Worm (Caenorhabditis elegans) whole organism, L4 larva: Measurements from ENCODE around the gene T04A6.2.
A peak's percentile ranks its signal among the peaks of the same experiment; 100 is the strongest.
"Not testable (repeated sequence)": the region's sequence is repeated elsewhere in the genome, so short reads cannot be mapped to it uniquely, and the experiment has no call there.

Source experiments
- R02D3.7 ChIP-seq: fragments of 150-350 bp; sonication (generic microtip); optimal IDR thresholded peaks from 3 replicates; lab custom pipeline; 2014; ENCODE audit warnings: missing biosample characterization, missing genetic modification characterization
- T20F7.1 ChIP-seq: fragments of 200-800 bp; sonication (Bioruptor generic); optimal IDR thresholded peaks from 2 replicates; lab custom pipeline; 2018; ENCODE audit warnings: mild to moderate bottlenecking, missing genetic modification characterization, missing compliant biosample characterization
- Y105C5A.15 ChIP-seq: fragments of 200-800 bp; sonication (Bioruptor generic); IDR thresholded peaks from 2 replicates; pipeline ENCODE4 v1.3.6; 2022; ENCODE audit warnings: missing genetic modification characterization, missing compliant biosample characterization
- Y48G9A.11 ChIP-seq: fragments of 200-800 bp; sonication (Bioruptor generic); IDR thresholded peaks from 2 replicates; pipeline ENCODE4 v1.3.6; 2022; ENCODE audit warnings: missing genetic modification reagents, missing genetic modification characterization, missing compliant biosample characterization
- ZK337.2 ChIP-seq: fragments of 200-800 bp; sonication (Bioruptor generic); IDR thresholded peaks from 2 replicates; pipeline ENCODE4 v1.3.6; 2022; ENCODE audit warnings: missing genetic modification reagents, missing genetic modification characterization, missing compliant biosample characterization
- ZK546.5 ChIP-seq, 2 experiments: sonication (generic microtip); optimal IDR thresholded peaks; 2 replicates each; lab custom pipeline; 2017; ENCODE audit warnings: missing biosample characterization in 2 of 2, missing genetic modification characterization in 2 of 2
- aha-1 ChIP-seq: fragments of 150-350 bp; peaks from one replicate; lab custom pipeline; 2014; ENCODE audit warnings: missing biosample characterization, missing genetic modification characterization
- arid-1 ChIP-seq: fragments of 200-800 bp; sonication (Bioruptor generic); conservative IDR thresholded peaks from 2 replicates; pipeline ENCODE4 v1.3.6; 2022; ENCODE audit warnings: missing genetic modification reagents, missing genetic modification characterization, missing compliant biosample characterization
- ceh-82 ChIP-seq: sonication (generic microtip); optimal IDR thresholded peaks from 2 replicates; lab custom pipeline; 2017; ENCODE audit warnings: missing biosample characterization, missing genetic modification characterization
- ces-1 ChIP-seq: fragments of 150-350 bp; sonication (generic microtip); optimal IDR thresholded peaks from 4 replicates; lab custom pipeline; 2014; ENCODE audit warnings: missing biosample characterization, missing genetic modification reagents, missing genetic modification characterization
- daf-16 ChIP-seq, 3 experiments: sonication (generic microtip); optimal IDR thresholded peaks; 2 replicates each; lab custom pipeline; 2016 to 2017; ENCODE audit warnings: missing genetic modification characterization in 3 of 3, missing genetic modification reagents in 3 of 3, mild to moderate bottlenecking in 2 of 3, missing compliant biosample characterization in 2 of 3, missing biosample characterization in 1 of 3, moderate library complexity in 1 of 3
- dmd-8 ChIP-seq: fragments of 200-800 bp; sonication (Bioruptor generic); IDR thresholded peaks from 2 replicates; pipeline ENCODE4 v1.3.6; 2022; ENCODE audit warnings: missing genetic modification characterization, missing compliant biosample characterization
- fkh-10 ChIP-seq: fragments of 150-350 bp; optimal IDR thresholded peaks from 2 replicates; lab custom pipeline; 2014; ENCODE audit warnings: missing biosample characterization, missing genetic modification reagents, missing genetic modification characterization
- fos-1 ChIP-seq: fragments of 150-350 bp; optimal IDR thresholded peaks from 2 replicates; lab custom pipeline; 2014; ENCODE audit warnings: missing biosample characterization, missing genetic modification characterization
- hlh-11 ChIP-seq: fragments of 200-800 bp; sonication (Bioruptor generic); optimal IDR thresholded peaks from 2 replicates; lab custom pipeline; 2018; ENCODE audit warnings: mild to moderate bottlenecking, missing genetic modification characterization, missing compliant biosample characterization
- hlh-30 ChIP-seq: sonication (generic microtip); optimal IDR thresholded peaks from 2 replicates; lab custom pipeline; 2017; ENCODE audit warnings: antibody characterized with exemption, mild to moderate bottlenecking, missing genetic modification characterization, missing compliant biosample characterization; ENCODE audit not compliant: insufficient read depth
- lin-13 ChIP-seq: fragments of 150-350 bp; optimal IDR thresholded peaks from 2 replicates; lab custom pipeline; 2014; ENCODE audit warnings: missing biosample characterization, missing genetic modification reagents, missing genetic modification characterization
- lin-38 ChIP-seq: fragments of 200-800 bp; sonication (Bioruptor generic); IDR thresholded peaks from 2 replicates; pipeline ENCODE4 v1.3.6; 2022; ENCODE audit warnings: missing genetic modification reagents, missing genetic modification characterization, missing compliant biosample characterization
- lin-39 ChIP-seq: fragments of 150-350 bp; optimal IDR thresholded peaks from 2 replicates; lab custom pipeline; 2014; ENCODE audit warnings: missing biosample characterization, missing genetic modification reagents, missing genetic modification characterization
- lsy-2 ChIP-seq, 2 experiments: fragments of 150-350 bp in 1 of 2; sonication (generic microtip) in 1 of 2; optimal IDR thresholded peaks; 2 replicates each; lab custom pipeline; 2014 to 2017; ENCODE audit warnings: missing biosample characterization in 2 of 2, missing genetic modification characterization in 2 of 2
- madf-5 ChIP-seq, 2 experiments: fragments of 200-800 bp; sonication (Bioruptor generic); IDR thresholded peaks; 2 replicates each; pipeline ENCODE4 v1.3.6; 2022; ENCODE audit warnings: missing compliant biosample characterization in 2 of 2, missing genetic modification characterization in 2 of 2
- nhr-11 ChIP-seq: fragments of 150-350 bp; optimal IDR thresholded peaks from 2 replicates; lab custom pipeline; 2014; ENCODE audit warnings: missing biosample characterization, missing genetic modification characterization
- nhr-28 ChIP-seq: fragments of 150-350 bp; optimal IDR thresholded peaks from 2 replicates; lab custom pipeline; 2014; ENCODE audit warnings: missing biosample characterization, missing genetic modification characterization
- nhr-6 ChIP-seq: fragments of 150-350 bp; optimal IDR thresholded peaks from 2 replicates; lab custom pipeline; 2014; ENCODE audit warnings: missing biosample characterization, missing genetic modification characterization
- rbr-2 ChIP-seq: sonication (generic microtip); optimal IDR thresholded peaks from 2 replicates; lab custom pipeline; 2016; ENCODE audit warnings: missing genotype, missing genetic modification characterization, missing compliant biosample characterization
- skn-1 ChIP-seq: fragments of 150-350 bp; optimal IDR thresholded peaks from 2 replicates; lab custom pipeline; 2014; ENCODE audit warnings: missing biosample characterization, missing genetic modification characterization
- snpc-1.2 ChIP-seq: fragments of 200-800 bp; sonication (Bioruptor generic); IDR thresholded peaks from 2 replicates; pipeline ENCODE4 v1.3.6; 2022; ENCODE audit warnings: missing genetic modification reagents, missing genetic modification characterization, missing compliant biosample characterization
- tag-97 ChIP-seq: fragments of 200-800 bp; sonication (Bioruptor generic); IDR thresholded peaks from 2 replicates; pipeline ENCODE4 v1.3.6; 2022; ENCODE audit warnings: missing genetic modification characterization, missing compliant biosample characterization
- tra-1 ChIP-seq: fragments of 200-800 bp; sonication (Bioruptor generic); IDR thresholded peaks from 2 replicates; pipeline ENCODE4 v1.3.6; 2022; ENCODE audit warnings: missing genetic modification reagents, missing genetic modification characterization, missing compliant biosample characterization
- unc-62 ChIP-seq, 3 experiments: fragments of 150-350 bp in 1 of 3; sonication (generic microtip); optimal IDR thresholded peaks in 2 of 3; peaks in 1 of 3; 1 replicate in 1 of 3; 2 replicates in 2 of 3; lab custom pipeline; 2014 to 2017; ENCODE audit warnings: missing biosample characterization in 3 of 3, missing genetic modification characterization in 3 of 3, missing genetic modification reagents in 3 of 3, missing genotype in 1 of 3

T04A6.2 gene

ce11 chrIII:7594482-7594881 is 20.1 kb upstream of the T04A6.2 start, which contains the start of gene Y80D4G.2:
Y80D4G.2 (minus strand) TSS chrIII:7594582.
- TF ChIP-seq lsy-2 (tag; optimal IDR thresholded peaks at IDR 0.05; lab: Kevin White, UChicago); nhr-11 (tag; lab: Kevin White, UChicago); T20F7.1 (GFP tag; lab: Kevin White, UChicago): not testable (repeated sequence)
- TF ChIP-seq, all 104 proteins: peak for 0; not testable (repeated sequence) for 104

ce11 chrIII:7601084-7601483 is 13.5 kb upstream of the T04A6.2 start:
- TF ChIP-seq Y48G9A.11 (GFP tag; lab: Robert Waterston, UW): peak; percentile 98

ce11 chrIII:7608223-7608622 is 6.4 kb upstream of the T04A6.2 start, which contains the start of gene T04A6.3:
T04A6.3 (minus strand) TSS chrIII:7608323.
- TF ChIP-seq dmd-8 (GFP tag; lab: Robert Waterston, UW): no peak
- no peak for TF ChIP-seq ZK337.2 (GFP tag; lab: Robert Waterston, UW)
- no peak for TF ChIP-seq madf-5 (GFP tag; IDR thresholded peaks at IDR 0.05; lab: Robert Waterston, UW)
- no peak for TF ChIP-seq skn-1
- TF ChIP-seq ceh-82: no peak
- TF ChIP-seq unc-62 (GFP tag; optimal IDR thresholded peaks at IDR 0.05 in 1 of 2; lab: Kevin White, UChicago): no peak
- no peak for TF ChIP-seq unc-62 (tag; optimal IDR thresholded peaks at IDR 0.05; lab: Kevin White, UChicago)
- no peak for TF ChIP-seq ces-1 (GFP tag; lab: Kevin White, UChicago)

- TF ChIP-seq nhr-28 (tag; lab: Kevin White, UChicago) (no peak), ceh-82 (no peak), lin-13 (GFP tag; lab: Kevin White, UChicago) (no peak), R02D3.7 (tag; lab: Kevin White, UChicago) (no peak), fos-1 (tag; lab: Kevin White, UChicago) (no peak), unc-62 (GFP tag; optimal IDR thresholded peaks at IDR 0.05 in 1 of 2; lab: Kevin White, UChicago) (peak in 1 of 2 experiments; percentile 21), unc-62 (tag; optimal IDR thresholded peaks at IDR 0.05; lab: Kevin White, UChicago) (no peak)
Measured at ce11 chrIII:7609168-7609567, 5.5 kb upstream of the T04A6.2 start, which contains the start of gene nsph-4.3. nsph-4.3 (minus strand) TSS chrIII:7609268.

- TF ChIP-seq unc-62 (GFP tag; optimal IDR thresholded peaks at IDR 0.05 in 1 of 2; lab: Kevin White, UChicago) (peak in 1 of 2 experiments; percentile 6), unc-62 (tag; optimal IDR thresholded peaks at IDR 0.05; lab: Kevin White, UChicago) (no peak), hlh-30 (tag; lab: Kevin White, UChicago) (peak; percentile 17), snpc-1.2 (GFP tag; lab: Robert Waterston, UW) (no peak), tra-1 (no peak), lin-38 (GFP tag; lab: Robert Waterston, UW) (no peak), fkh-10 (no peak)
Measured at ce11 chrIII:7616228-7616627, 1.6 kb downstream of the T04A6.2 start, which contains the start of gene T04A6.1. T04A6.1 (plus strand) TSS chrIII:7616528.

ce11 chrIII:7618294-7618693 is 3.7 kb downstream of the T04A6.2 start:
- TF ChIP-seq ZK546.5 (tag; optimal IDR thresholded peaks at IDR 0.05; lab: Kevin White, UChicago) (no peak), rbr-2 (no peak), Y105C5A.15 (GFP tag; lab: Robert Waterston, UW) (no peak), madf-5 (GFP tag; IDR thresholded peaks at IDR 0.05; lab: Robert Waterston, UW) (no peak), tag-97 (GFP tag; lab: Robert Waterston, UW) (no peak), daf-16 (GFP tag; optimal IDR thresholded peaks at IDR 0.05; lab: Kevin White, UChicago) (no peak), daf-16 (tag; optimal IDR thresholded peaks at IDR 0.05; lab: Kevin White, UChicago) (no peak), hlh-11 (tag; lab: Kevin White, UChicago) (peak; percentile 15), nhr-28 (tag; lab: Kevin White, UChicago) (peak; percentile 35), fos-1 (tag; lab: Kevin White, UChicago) (no peak), aha-1 (tag; lab: Kevin White, UChicago) (peak; percentile 87), nhr-6 (tag; lab: Kevin White, UChicago) (no peak), hlh-30 (tag; lab: Kevin White, UChicago) (peak; percentile 56), lin-39 (tag; lab: Kevin White, UChicago) (no peak), arid-1 (GFP tag; lab: Robert Waterston, UW) (no peak)
